Worm (Caenorhabditis elegans) whole organism, early embryonic: ENCODE measurements around the gene swan-1.

Experiments used
- B0310.2 ChIP-seq: sonication (generic microtip); optimal IDR thresholded peaks from 2 replicates; lab custom pipeline; 2016; ENCODE audit warnings: mild to moderate bottlenecking, missing genetic modification characterization, missing compliant biosample characterization
- F13C5.2 ChIP-seq: sonication (generic microtip); optimal IDR thresholded peaks from 2 replicates; lab custom pipeline; 2017; ENCODE audit warnings: mild to moderate bottlenecking, missing genetic modification characterization, inconsistent platforms, missing compliant biosample characterization
- aly-1 ChIP-seq: sonication (generic microtip); optimal IDR thresholded peaks from 2 replicates; lab custom pipeline; 2016; ENCODE audit warnings: missing genetic modification characterization, missing compliant biosample characterization
- ama-1 ChIP-seq: fragments of 150-350 bp; optimal IDR thresholded peaks from 2 replicates; lab custom pipeline; 2014
- ceh-13 ChIP-seq: fragments of 200-800 bp; sonication (Bioruptor generic); optimal IDR thresholded peaks from 2 replicates; lab custom pipeline; 2018; ENCODE audit warnings: mild to moderate bottlenecking, missing genetic modification characterization, missing compliant biosample characterization
- ceh-36 ChIP-seq: sonication (generic microtip); optimal IDR thresholded peaks from 2 replicates; lab custom pipeline; 2016; ENCODE audit warnings: missing genetic modification characterization, inconsistent platforms, missing compliant biosample characterization
- ets-7 ChIP-seq: sonication (generic microtip); optimal IDR thresholded peaks from 2 replicates; lab custom pipeline; 2016; ENCODE audit warnings: missing genotype, missing genetic modification characterization, missing compliant biosample characterization
- flt-1 ChIP-seq: fragments of 200-800 bp; sonication (Bioruptor generic); IDR thresholded peaks from 2 replicates; pipeline ENCODE4 v1.3.6; 2022; ENCODE audit warnings: missing genetic modification characterization, missing compliant biosample characterization
- hmbx-1 ChIP-seq: sonication (generic microtip); optimal IDR thresholded peaks from 2 replicates; lab custom pipeline; 2016; ENCODE audit warnings: mild to moderate bottlenecking, missing genetic modification characterization, missing compliant biosample characterization
- hmg-4 ChIP-seq: fragments of 200-800 bp; sonication (Bioruptor generic); optimal IDR thresholded peaks from 2 replicates; lab custom pipeline; 2018; ENCODE audit warnings: mild to moderate bottlenecking, missing genetic modification characterization, missing compliant biosample characterization
- hnd-1 ChIP-seq: sonication (generic microtip); optimal IDR thresholded peaks from 2 replicates; lab custom pipeline; 2016; ENCODE audit warnings: missing genetic modification characterization, missing compliant biosample characterization
- pes-1 ChIP-seq: fragments of 200-800 bp; sonication (Bioruptor generic); IDR thresholded peaks from 2 replicates; pipeline ENCODE4 v1.3.6; 2022; ENCODE audit warnings: missing genetic modification reagents, missing genetic modification characterization, missing compliant biosample characterization
- scrt-1 ChIP-seq: fragments of 200-800 bp; sonication (Bioruptor generic); IDR thresholded peaks from 2 replicates; pipeline ENCODE4 v1.3.6; 2022; ENCODE audit warnings: missing genetic modification characterization, missing compliant biosample characterization
- sea-1 ChIP-seq: fragments of 200-800 bp; sonication (Bioruptor generic); conservative IDR thresholded peaks from 2 replicates; pipeline ENCODE4 v1.3.6; 2022; ENCODE audit warnings: missing genetic modification characterization, missing compliant biosample characterization
- tbx-11 ChIP-seq: fragments of 200-800 bp; sonication (Bioruptor generic); IDR thresholded peaks from 2 replicates; pipeline ENCODE4 v1.3.6; 2022; ENCODE audit warnings: missing genetic modification characterization, missing compliant biosample characterization
- tbx-37 ChIP-seq: fragments of 200-800 bp; sonication (Bioruptor generic); conservative IDR thresholded peaks from 2 replicates; pipeline ENCODE4 v1.3.6; 2022; ENCODE audit warnings: missing genetic modification reagents, missing genetic modification characterization, missing compliant biosample characterization
- tra-4 ChIP-seq: sonication (generic microtip); optimal IDR thresholded peaks from 2 replicates; lab custom pipeline; 2017; ENCODE audit warnings: missing genetic modification characterization, missing compliant biosample characterization

swan-1 gene

DNA sequence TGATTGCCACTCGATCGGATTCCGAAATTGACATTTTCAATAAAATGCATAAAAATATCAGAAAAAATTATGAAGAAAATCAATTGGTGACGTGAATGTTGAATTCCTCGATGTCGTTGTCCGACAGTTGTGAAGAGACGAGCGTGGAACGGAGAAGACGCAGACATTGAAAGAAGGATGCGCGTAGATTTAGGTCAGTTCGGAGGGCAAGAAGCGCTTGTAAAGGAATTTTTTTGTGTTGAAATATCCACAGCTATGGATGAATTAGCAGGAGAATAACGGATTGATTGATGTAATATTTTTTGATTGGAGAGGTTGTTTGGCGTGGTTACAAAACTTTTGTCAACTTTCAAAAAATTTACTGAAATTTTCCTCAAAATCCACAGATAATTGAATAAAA lies 38.6 kb downstream of the swan-1 start, which contains the start of gene F20G2.3:
Gene F20G2.3, minus strand, starts transcription at position 101 of the 400 bp plus-strand sequence.
- no peak for TF ChIP-seq hmbx-1 (tag; lab: Kevin White, UChicago)
- TF ChIP-seq tbx-37 (GFP tag; lab: Robert Waterston, UW): no peak
- TF ChIP-seq tbx-11 (GFP tag; lab: Robert Waterston, UW): no peak
- TF ChIP-seq ceh-13 (GFP tag; lab: Kevin White, UChicago): no peak
- TF ChIP-seq flt-1 (GFP tag; lab: Robert Waterston, UW): no peak
- TF ChIP-seq tra-4: no peak
- no peak for TF ChIP-seq ama-1 (lab: Kevin White, UChicago)
- TF ChIP-seq ets-7: no peak
- no peak for TF ChIP-seq F13C5.2 (tag; lab: Kevin White, UChicago)
- no peak for TF ChIP-seq ceh-36 (tag; lab: Kevin White, UChicago)

DNA sequence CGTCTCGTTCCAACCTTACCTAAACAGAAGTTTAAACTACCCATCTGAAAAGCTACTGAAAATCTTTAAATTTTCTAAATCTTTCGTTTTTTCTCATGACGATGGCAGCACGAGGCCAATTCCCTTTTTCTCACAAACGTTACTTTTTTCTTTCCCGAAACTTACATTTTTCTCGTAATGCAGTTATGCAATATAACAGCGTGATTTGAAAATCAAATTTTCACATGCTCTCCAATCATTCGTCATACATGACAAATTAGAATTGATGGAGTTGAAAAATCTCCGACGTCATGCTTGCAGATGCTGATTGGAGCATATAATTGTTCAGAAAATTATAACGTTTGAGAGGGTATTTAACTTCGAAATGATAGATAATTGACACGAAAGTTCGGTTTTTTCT lies 43.3 kb downstream of the swan-1 start:
- TF ChIP-seq pes-1: no peak
- no peak for TF ChIP-seq flt-1 (GFP tag; lab: Robert Waterston, UW)
- TF ChIP-seq B0310.2: no peak
- no peak for TF ChIP-seq tra-4
- TF ChIP-seq aly-1 (tag; lab: Kevin White, UChicago): no peak
- no peak for TF ChIP-seq tbx-11 (GFP tag; lab: Robert Waterston, UW)
- no peak for TF ChIP-seq hmbx-1 (tag; lab: Kevin White, UChicago)
- no peak for TF ChIP-seq ets-7
- TF ChIP-seq sea-1 (GFP tag; lab: Robert Waterston, UW): no peak

DNA sequence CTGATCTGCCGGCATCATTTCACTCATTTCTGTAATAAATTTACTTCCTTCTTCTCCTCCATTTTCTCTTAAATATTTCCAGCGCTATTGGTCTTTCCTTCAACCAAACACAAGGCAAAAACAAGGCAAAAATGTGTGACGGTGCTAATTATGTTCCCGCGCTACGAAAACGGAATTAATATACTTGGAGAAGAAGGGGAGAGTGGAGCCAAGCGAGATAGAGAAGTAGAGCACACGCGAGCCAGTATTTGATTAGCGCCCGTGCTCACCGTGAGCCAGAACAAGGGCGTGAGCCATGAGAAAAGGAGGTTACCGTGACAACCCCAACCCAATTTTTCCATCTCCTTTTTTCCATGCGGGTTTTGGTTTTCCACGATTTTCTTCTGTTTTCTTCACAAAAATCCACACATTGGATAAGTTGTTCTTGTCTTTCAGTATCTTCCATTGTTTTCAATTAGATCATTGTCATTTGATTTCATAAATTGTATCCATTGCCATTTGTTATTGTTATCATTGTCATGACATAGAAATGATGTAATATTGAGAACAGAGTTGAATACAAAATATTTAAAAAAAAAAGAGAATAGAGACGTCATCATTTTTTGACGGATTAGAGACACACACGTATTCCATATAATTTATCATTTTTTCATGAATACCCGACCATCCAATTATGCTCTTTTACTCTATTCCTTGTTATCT lies 44.5 kb downstream of the swan-1 start, which contains the start of gene F20G2.6:
Gene F20G2.6, plus strand, starts transcription at position 652 of the 702 bp plus-strand sequence.
- no peak for TF ChIP-seq ceh-36 (tag; lab: Kevin White, UChicago)
- no peak for TF ChIP-seq sea-1 (GFP tag; lab: Robert Waterston, UW)
- no peak for TF ChIP-seq hmg-4
- no peak for TF ChIP-seq tbx-37 (GFP tag; lab: Robert Waterston, UW)
- TF ChIP-seq pes-1: no peak
- TF ChIP-seq flt-1 (GFP tag; lab: Robert Waterston, UW): no peak
- TF ChIP-seq ets-7: no peak
- no peak for TF ChIP-seq ama-1 (lab: Kevin White, UChicago)
- no peak for TF ChIP-seq hmbx-1 (tag; lab: Kevin White, UChicago)
- TF ChIP-seq scrt-1: no peak
- TF ChIP-seq tra-4: no peak
- no peak for TF ChIP-seq ceh-13 (GFP tag; lab: Kevin White, UChicago)
- TF ChIP-seq tbx-11 (GFP tag; lab: Robert Waterston, UW): no peak
- TF ChIP-seq aly-1 (tag; lab: Kevin White, UChicago): no peak
- no peak for TF ChIP-seq F13C5.2 (tag; lab: Kevin White, UChicago)
- no peak for TF ChIP-seq hnd-1 (tag; lab: Kevin White, UChicago)
- no peak for TF ChIP-seq B0310.2

DNA sequence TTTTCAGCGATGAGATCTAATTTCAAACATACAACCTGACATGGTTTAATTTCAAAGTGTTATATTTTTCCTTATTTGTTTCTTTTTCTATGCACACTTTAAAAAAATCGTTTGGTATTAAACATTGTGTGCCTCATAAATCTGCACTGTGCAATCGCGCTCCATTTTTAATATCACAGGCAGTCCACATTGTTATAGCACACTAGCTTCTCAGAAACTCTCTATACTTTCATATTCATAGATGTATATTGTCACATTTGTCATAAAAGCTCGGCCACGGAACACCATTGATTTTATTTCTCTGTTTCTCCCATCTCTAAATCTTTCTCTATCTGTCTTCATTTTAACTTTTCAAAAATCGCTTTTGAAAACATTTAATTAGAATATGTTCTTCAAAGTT lies 49.7 kb downstream of the swan-1 start:
- TF ChIP-seq scrt-1 (no peak), ama-1 (lab: Kevin White, UChicago) (no peak), pes-1 (no peak), tbx-37 (GFP tag; lab: Robert Waterston, UW) (no peak), hmg-4 (no peak), hnd-1 (tag; lab: Kevin White, UChicago) (no peak), flt-1 (GFP tag; lab: Robert Waterston, UW) (no peak)

DNA sequence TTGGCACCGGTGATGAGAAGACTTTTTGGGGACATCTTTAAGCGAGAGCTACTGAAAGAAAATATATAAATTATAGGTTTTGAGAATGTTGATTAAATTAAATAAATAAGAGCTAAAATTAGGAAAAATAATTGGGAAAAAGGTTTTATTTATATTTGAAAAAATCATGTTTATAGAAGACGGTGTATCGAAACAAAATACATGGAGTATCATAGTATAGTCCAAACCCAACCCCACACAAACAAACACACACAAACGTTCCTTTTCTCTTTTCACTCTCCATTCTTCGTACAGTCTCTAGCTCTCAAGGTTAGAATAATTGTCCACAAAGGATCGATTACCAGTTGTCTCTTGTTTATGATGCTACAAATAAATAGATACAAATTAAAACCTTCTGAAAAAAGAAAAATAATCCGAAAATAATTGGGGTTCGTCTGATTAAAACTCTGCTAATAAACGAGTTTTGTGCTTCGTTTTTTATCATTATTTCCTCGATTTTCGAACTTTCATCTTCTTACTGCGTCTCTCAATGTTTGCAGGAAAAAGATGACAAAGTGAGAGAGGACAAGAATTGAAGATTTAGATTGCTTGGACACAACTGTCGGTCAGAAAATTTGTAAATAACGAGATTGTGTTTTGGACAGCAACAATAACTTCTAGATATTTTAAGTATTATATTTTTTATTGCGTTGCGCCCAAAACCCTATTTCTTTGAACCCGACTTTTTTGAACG lies 50.5 kb downstream of the swan-1 start, which contains the start of gene F20G2.2:
Gene F20G2.2, minus strand, starts transcription at position 51 of the 733 bp plus-strand sequence.
- TF ChIP-seq hnd-1 (tag; lab: Kevin White, UChicago) (no peak), ceh-36 (tag; lab: Kevin White, UChicago) (no peak), F13C5.2 (tag; lab: Kevin White, UChicago) (no peak), B0310.2 (no peak), hmbx-1 (tag; lab: Kevin White, UChicago) (no peak), tbx-11 (GFP tag; lab: Robert Waterston, UW) (no peak), scrt-1 (no peak), pes-1 (no peak), tbx-37 (GFP tag; lab: Robert Waterston, UW) (no peak), tra-4 (no peak), ama-1 (lab: Kevin White, UChicago) (no peak), flt-1 (GFP tag; lab: Robert Waterston, UW) (no peak), sea-1 (GFP tag; lab: Robert Waterston, UW) (no peak), aly-1 (tag; lab: Kevin White, UChicago) (no peak), hmg-4 (no peak), ceh-13 (GFP tag; lab: Kevin White, UChicago) (no peak)
